Fruit fly (Drosophila melanogaster) S2 (cell line): Measurements from ENCODE around the gene CG12009.

Experiments used
- CG8478 ChIP-seq: fragments of >200 bp; optimal IDR thresholded peaks from 2 replicates; lab custom pipeline; 2018
- CTCF ChIP-seq, 2 experiments: fragments of >200 bp; optimal IDR thresholded peaks; 2 replicates each; lab custom pipeline; 2018

DNA sequence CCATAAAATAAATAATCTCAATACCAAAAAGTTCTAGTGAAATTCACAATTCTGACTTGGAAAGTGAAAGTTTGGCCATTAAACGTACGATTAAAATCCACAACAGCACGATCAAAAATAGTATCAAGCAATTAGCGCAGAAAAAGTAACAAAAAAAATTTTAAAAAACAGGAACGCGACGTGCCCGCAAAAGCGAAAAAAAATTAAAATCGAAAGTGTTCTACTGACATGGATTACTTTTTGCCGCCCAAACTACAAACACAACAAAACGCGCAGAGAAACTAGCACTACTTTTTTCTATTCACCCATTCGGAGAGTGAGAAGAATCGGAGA, 41.6 kb upstream of the CG12009 start:
- TF ChIP-seq CG8478, result no peak
- no peak for TF ChIP-seq CTCF (optimal IDR thresholded peaks at IDR 0.05; lab: Kevin White, UChicago)
